Worm (Caenorhabditis elegans): Measurements from ENCODE around the gene C02E7.10.

C02E7.10 gene

DNA sequence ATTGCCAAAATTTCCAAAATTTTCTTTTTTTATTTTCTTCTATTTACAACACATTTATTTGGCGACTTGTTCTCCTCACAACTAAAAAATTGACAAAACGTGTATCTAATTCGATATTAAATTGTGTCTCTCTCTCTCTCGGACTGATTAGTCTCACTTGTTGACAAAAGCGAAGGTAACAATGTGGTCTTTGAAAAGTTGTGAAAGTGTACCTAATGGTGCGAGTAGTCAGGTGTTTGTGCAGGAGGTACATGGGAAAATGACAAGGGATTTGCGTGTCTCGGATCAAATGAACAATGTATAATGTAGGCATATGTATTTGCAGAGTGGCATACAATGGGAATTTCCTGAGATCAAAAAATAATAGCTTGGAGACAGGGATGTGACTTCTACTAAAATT, 36.7 kb upstream of the C02E7.10 start:
- TF ChIP-seq lsl-1 (GFP tag; optimal IDR thresholded peaks at IDR 0.05) = no peak
- TF ChIP-seq nhr-80 (tag; optimal IDR thresholded peaks at IDR 0.05) = peak; percentile 5

DNA sequence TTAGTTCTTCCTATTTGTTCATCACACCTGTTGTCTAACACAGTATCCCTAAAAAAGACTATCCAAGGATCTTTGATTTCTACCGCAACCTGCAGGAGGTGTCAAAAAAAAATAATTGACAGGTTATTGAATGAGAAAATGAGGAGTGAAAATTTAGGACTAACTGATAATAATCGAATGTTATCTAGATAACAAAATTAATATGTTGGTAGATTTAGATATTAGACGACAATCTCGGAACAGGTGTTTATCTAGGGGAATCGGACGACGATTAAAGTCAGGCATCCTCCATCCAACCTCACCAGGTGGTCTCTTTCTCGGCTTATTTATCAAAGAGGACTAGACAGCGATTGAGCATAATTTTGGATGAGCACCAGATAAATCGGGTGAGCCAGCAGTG, 35.9 kb upstream of the C02E7.10 start:
- TF ChIP-seq nhr-80 (tag; optimal IDR thresholded peaks at IDR 0.05) = peak; percentile 6
- TF ChIP-seq egl-18 (GFP tag; IDR thresholded peaks at IDR 0.05) = no peak

- TF ChIP-seq K11D2.4 (GFP tag; IDR thresholded peaks at IDR 0.05) (no peak), atf-7 (tag; optimal IDR thresholded peaks at IDR 0.05) (no peak), hsf-1 (GFP tag; IDR thresholded peaks at IDR 0.05) (no peak), F57C9.4 (tag; optimal IDR thresholded peaks at IDR 0.05) (no peak), lsy-27 (tag; optimal IDR thresholded peaks at IDR 0.05; ENCODE audit: borderline replicate concordance, insufficient read depth) (no peak), B0035.1 (tag; optimal IDR thresholded peaks at IDR 0.05) (no peak), snpc-1.3 (tag; optimal IDR thresholded peaks at IDR 0.05; ENCODE audit: insufficient read depth) (no peak), dox-1 (GFP tag; IDR thresholded peaks at IDR 0.05) (no peak), bed-2 (GFP tag; IDR thresholded peaks at IDR 0.05) (no peak), nfyb-1 (GFP tag; IDR thresholded peaks at IDR 0.05) (no peak), B0336.3 (GFP tag; IDR thresholded peaks at IDR 0.05) (no peak), ekl-4 (GFP tag; IDR thresholded peaks at IDR 0.05) (no peak), attf-3 (GFP tag; conservative IDR thresholded peaks at IDR 0.05) (no peak), F10E7.11 (tag; optimal IDR thresholded peaks at IDR 0.05) (no peak), madf-3 (GFP tag; IDR thresholded peaks at IDR 0.05) (no peak), Y95B8A.8 (GFP tag; IDR thresholded peaks at IDR 0.05) (no peak), xnd-1 (tag; optimal IDR thresholded peaks at IDR 0.05) (no peak)
Measured at ce11 chrV:4967238-4967637, 34.4 kb upstream of the C02E7.10 start.

ce11 chrV:4965790-4966189, 32.9 kb upstream of the C02E7.10 start:
- TF ChIP-seq ets-4 (GFP tag; optimal IDR thresholded peaks at IDR 0.05) = no peak
- TF ChIP-seq lsy-27 (tag; optimal IDR thresholded peaks at IDR 0.05; ENCODE audit: borderline replicate concordance, insufficient read depth) = no peak
- no peak for TF ChIP-seq nhr-120 (GFP tag; IDR thresholded peaks at IDR 0.05)
- TF ChIP-seq F33H1.4 (GFP tag; IDR thresholded peaks at IDR 0.05) = no peak
- no peak for TF ChIP-seq nhr-90 (tag; optimal IDR thresholded peaks at IDR 0.05)
- no peak for TF ChIP-seq ceh-91 (GFP tag; IDR thresholded peaks at IDR 0.05)
- TF ChIP-seq ceh-40 (GFP tag; IDR thresholded peaks at IDR 0.05) = no peak
- no peak for TF ChIP-seq C06A6.2 (GFP tag; conservative IDR thresholded peaks at IDR 0.05)
- TF ChIP-seq lag-1 (GFP tag; IDR thresholded peaks at IDR 0.05) = no peak
- TF ChIP-seq let-526 (GFP tag; IDR thresholded peaks at IDR 0.05) = no peak
- no peak for TF ChIP-seq F37B4.10 (GFP tag; IDR thresholded peaks at IDR 0.05)
- no peak for TF ChIP-seq lsl-1 (GFP tag; optimal IDR thresholded peaks at IDR 0.05)
- TF ChIP-seq zfh-2 (GFP tag; conservative IDR thresholded peaks at IDR 0.05) = no peak
- TF ChIP-seq ztf-6 (GFP tag; IDR thresholded peaks at IDR 0.05) = no peak
- no peak for TF ChIP-seq madf-10 (tag; optimal IDR thresholded peaks at IDR 0.05)
- TF ChIP-seq tlf-1 (GFP tag; optimal IDR thresholded peaks at IDR 0.05) = no peak
- TF ChIP-seq F57C9.4 (tag; optimal IDR thresholded peaks at IDR 0.05) = no peak
- no peak for TF ChIP-seq D2030.7 (GFP tag; IDR thresholded peaks at IDR 0.05)
- no peak for TF ChIP-seq atf-7 (tag; optimal IDR thresholded peaks at IDR 0.05)
- TF ChIP-seq attf-5 (GFP tag; optimal IDR thresholded peaks at IDR 0.05) = no peak

All from whole organism, young adult.